Fruit fly (Drosophila melanogaster): ENCODE results near the gene Trl.
A peak's percentile ranks its signal among the peaks of the same experiment; 100 is the strongest.

Trl gene

DNA sequence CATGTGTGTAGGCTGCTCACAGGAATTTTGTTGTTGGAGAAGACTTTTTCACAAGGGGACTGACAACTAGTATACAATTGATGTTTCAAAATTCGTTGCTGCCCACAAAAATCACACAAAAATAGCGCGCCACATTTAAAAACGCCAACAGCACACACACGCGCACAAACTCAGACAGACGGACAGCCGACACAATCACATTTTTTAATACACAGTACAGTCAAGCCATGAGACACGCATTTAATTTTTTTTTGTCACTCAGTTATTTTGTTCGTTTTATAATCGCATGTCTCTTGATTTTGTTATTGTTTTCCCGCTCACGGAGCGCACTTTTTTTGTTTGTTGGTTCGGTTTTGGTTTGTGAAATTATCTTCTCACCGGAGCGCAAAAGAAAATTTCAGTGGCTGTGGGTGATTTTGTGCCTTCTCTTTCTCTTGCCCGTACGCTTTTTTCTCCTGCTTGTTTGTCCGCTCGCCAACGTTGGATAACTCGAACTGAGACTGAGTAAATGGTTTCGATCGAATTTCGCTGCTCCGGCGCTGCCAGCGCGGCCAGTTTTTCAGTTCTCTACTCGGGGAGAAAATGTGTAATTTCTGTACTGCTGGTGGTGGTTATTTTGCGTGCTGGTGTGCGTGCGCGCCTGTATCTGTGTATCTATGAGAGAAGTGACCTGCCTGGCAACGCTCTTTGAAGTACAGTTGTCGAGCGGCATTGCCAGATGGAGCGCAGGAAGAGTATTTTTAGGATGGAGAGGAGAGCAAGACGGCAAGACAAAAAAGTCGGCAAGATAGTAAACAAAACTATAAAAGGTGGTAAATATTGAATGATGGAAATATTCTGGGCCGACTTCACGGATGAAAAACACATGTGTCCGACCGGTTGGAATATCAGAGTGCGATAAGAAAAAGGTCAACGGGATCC, 3.1 kb downstream of the Trl start, which contains the start of gene CG42507:
TSS of gene CG42507 (minus strand) at position 499 of the 921 bp plus-strand sequence.
- peak; percentile 63 for TF ChIP-seq brk (GFP tag; optimal IDR thresholded peaks at IDR 0.05)
- TF ChIP-seq foxo (GFP tag; optimal IDR thresholded peaks at IDR 0.05) = peak in 1 of 2 experiments; percentile 61
- peak; percentile 96 for TF ChIP-seq CrebA (GFP tag; optimal IDR thresholded peaks at IDR 0.05; ENCODE audit: borderline replicate concordance)
- TF ChIP-seq fru (GFP tag; optimal IDR thresholded peaks at IDR 0.05) = peak; percentile 2
- peak; percentile 71 for TF ChIP-seq Hr83 (GFP tag; optimal IDR thresholded peaks at IDR 0.05; ENCODE audit: poor library complexity, severe bottlenecking)
- TF ChIP-seq Mio (GFP tag; optimal IDR thresholded peaks at IDR 0.05) = no peak
- peak; percentile 87 for TF ChIP-seq Dif (GFP tag; optimal IDR thresholded peaks at IDR 0.05; ENCODE audit: partially characterized antibody)
- peak; percentile 55 for TF ChIP-seq br (GFP tag; optimal IDR thresholded peaks at IDR 0.05)
- peak; percentile 19 for TF ChIP-seq Hnf4 (GFP tag; optimal IDR thresholded peaks at IDR 0.05)
- TF ChIP-seq Sp1 (GFP tag; optimal IDR thresholded peaks at IDR 0.05) = no peak
- TF ChIP-seq Rel (GFP tag; optimal IDR thresholded peaks at IDR 0.05) = peak; percentile 85
- peak; percentile 45 for TF ChIP-seq Rel (tag; optimal IDR thresholded peaks at IDR 0.05)
- TF ChIP-seq dl (GFP tag; optimal IDR thresholded peaks at IDR 0.05; ENCODE audit: insufficient read depth in 1 of 2, partially characterized antibody in 2 of 2) = peak; percentile 33 to 77
- no peak for TF ChIP-seq woc (GFP tag; optimal IDR thresholded peaks at IDR 0.05)
- TF ChIP-seq h (GFP tag; optimal IDR thresholded peaks at IDR 0.05) = no peak
- no peak for TF ChIP-seq dsf (GFP tag; optimal IDR thresholded peaks at IDR 0.05; ENCODE audit: borderline replicate concordance)
- TF ChIP-seq N (GFP tag; optimal IDR thresholded peaks at IDR 0.05) = no peak
- no peak for TF ChIP-seq sv (GFP tag; optimal IDR thresholded peaks at IDR 0.05)
- no peak for TF ChIP-seq Abd-B (GFP tag; optimal IDR thresholded peaks at IDR 0.05)
- no peak for TF ChIP-seq lola (GFP tag; optimal IDR thresholded peaks at IDR 0.05)
- TF ChIP-seq rgr (GFP tag; optimal IDR thresholded peaks at IDR 0.05) = no peak
- TF ChIP-seq HLH106 (tag; optimal IDR thresholded peaks at IDR 0.05) = no peak
- TF ChIP-seq Vsx2 (GFP tag; optimal IDR thresholded peaks at IDR 0.05; ENCODE audit: partially characterized antibody) = peak; percentile 26
- no peak for TF ChIP-seq Hr78 (GFP tag; optimal IDR thresholded peaks at IDR 0.05)
- TF ChIP-seq psq (GFP tag; optimal IDR thresholded peaks at IDR 0.05) = no peak
- TF ChIP-seq Dfd (GFP tag; optimal IDR thresholded peaks at IDR 0.05) = no peak
- TF ChIP-seq Jra (GFP tag; optimal IDR thresholded peaks at IDR 0.05) = no peak
- TF ChIP-seq CG32264 (GFP tag; optimal IDR thresholded peaks at IDR 0.05) = peak; percentile 19
- TF ChIP-seq jim (GFP tag; optimal IDR thresholded peaks at IDR 0.05) = no peak
- no peak for TF ChIP-seq OdsH (GFP tag; optimal IDR thresholded peaks at IDR 0.05)
- TF ChIP-seq CG9705 (GFP tag; optimal IDR thresholded peaks at IDR 0.05) = no peak
- no peak for TF ChIP-seq ey (GFP tag; optimal IDR thresholded peaks at IDR 0.05)
- TF ChIP-seq Myc (optimal IDR thresholded peaks at IDR 0.05) = no peak
- no peak for TF ChIP-seq dmrt93B (GFP tag; optimal IDR thresholded peaks at IDR 0.05)
- TF ChIP-seq tai (GFP tag; optimal IDR thresholded peaks at IDR 0.05) = no peak
- no peak for TF ChIP-seq pan (optimal IDR thresholded peaks at IDR 0.05)
- no peak for TF ChIP-seq GATAd (GFP tag; optimal IDR thresholded peaks at IDR 0.05)
- peak; percentile 48 for TF ChIP-seq sage (GFP tag; optimal IDR thresholded peaks at IDR 0.05)

DNA sequence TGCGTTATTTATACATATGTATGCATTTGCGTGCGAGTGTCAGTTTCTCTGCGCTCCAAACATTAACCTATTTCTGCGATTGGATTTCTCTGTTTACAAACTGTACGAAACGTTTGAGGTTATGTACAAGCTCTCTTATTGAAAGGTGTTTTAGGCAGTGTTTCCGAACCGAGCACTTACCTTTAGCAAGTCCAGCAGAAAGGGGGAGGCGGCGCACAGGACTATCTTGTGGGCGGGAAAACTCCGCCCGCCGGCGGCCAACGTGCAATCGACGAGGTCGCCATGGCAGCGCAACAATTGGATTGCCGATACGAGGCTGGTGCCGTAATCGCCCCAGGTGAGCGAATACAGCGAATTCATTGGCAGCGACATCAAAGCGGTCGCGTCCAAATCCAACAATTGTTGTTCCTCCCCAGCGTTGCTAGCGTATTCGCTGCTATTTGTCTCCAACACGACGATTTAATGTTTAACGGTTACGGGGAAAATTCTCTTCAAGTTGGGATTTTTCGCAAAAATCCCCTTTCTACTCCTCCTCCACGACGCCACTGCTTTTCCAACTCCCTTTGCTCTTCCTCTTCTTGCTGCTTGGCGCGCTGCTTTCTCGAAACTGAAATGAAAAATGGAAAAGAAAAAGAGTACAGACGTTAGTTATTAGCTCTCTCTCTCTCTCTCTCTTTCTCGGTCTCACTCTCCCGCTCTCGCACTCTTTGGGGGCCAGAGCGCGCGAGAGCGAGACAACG, 4.0 kb downstream of the Trl start:
- TF ChIP-seq Dif (GFP tag; optimal IDR thresholded peaks at IDR 0.05; ENCODE audit: partially characterized antibody) (peak; percentile 97), pan (optimal IDR thresholded peaks at IDR 0.05) (peak; percentile 17), jim (GFP tag; optimal IDR thresholded peaks at IDR 0.05) (peak; percentile 65), ey (GFP tag; optimal IDR thresholded peaks at IDR 0.05) (peak; percentile 89), Sp1 (GFP tag; optimal IDR thresholded peaks at IDR 0.05) (peak; percentile 85), brk (GFP tag; optimal IDR thresholded peaks at IDR 0.05) (no peak), Abd-B (GFP tag; optimal IDR thresholded peaks at IDR 0.05) (no peak), dl (GFP tag; optimal IDR thresholded peaks at IDR 0.05; ENCODE audit: insufficient read depth in 1 of 2, partially characterized antibody in 2 of 2) (peak; percentile 82 to 95), CG32264 (GFP tag; optimal IDR thresholded peaks at IDR 0.05) (peak; percentile 69), Mio (GFP tag; optimal IDR thresholded peaks at IDR 0.05) (peak; percentile 56), Vsx2 (GFP tag; optimal IDR thresholded peaks at IDR 0.05; ENCODE audit: partially characterized antibody) (peak; percentile 92), CrebA (GFP tag; optimal IDR thresholded peaks at IDR 0.05; ENCODE audit: borderline replicate concordance) (no peak), Hnf4 (GFP tag; optimal IDR thresholded peaks at IDR 0.05) (peak; percentile 89), dmrt93B (GFP tag; optimal IDR thresholded peaks at IDR 0.05) (peak; percentile 77), Hr78 (GFP tag; optimal IDR thresholded peaks at IDR 0.05) (no peak), woc (GFP tag; optimal IDR thresholded peaks at IDR 0.05) (peak; percentile 7), OdsH (GFP tag; optimal IDR thresholded peaks at IDR 0.05) (peak; percentile 86), psq (GFP tag; optimal IDR thresholded peaks at IDR 0.05) (peak; percentile 78), foxo (GFP tag; optimal IDR thresholded peaks at IDR 0.05) (peak in 1 of 2 experiments; percentile 94), tai (GFP tag; optimal IDR thresholded peaks at IDR 0.05) (peak; percentile 68), Hr83 (GFP tag; optimal IDR thresholded peaks at IDR 0.05; ENCODE audit: poor library complexity, severe bottlenecking) (peak; percentile 63), CG9705 (GFP tag; optimal IDR thresholded peaks at IDR 0.05) (peak; percentile 71), Jra (GFP tag; optimal IDR thresholded peaks at IDR 0.05) (peak; percentile 1), sage (GFP tag; optimal IDR thresholded peaks at IDR 0.05) (peak; percentile 84), Myc (optimal IDR thresholded peaks at IDR 0.05) (no peak), sv (GFP tag; optimal IDR thresholded peaks at IDR 0.05) (peak; percentile 85), Dfd (GFP tag; optimal IDR thresholded peaks at IDR 0.05) (no peak), usp (GFP tag; optimal IDR thresholded peaks at IDR 0.05) (no peak), rgr (GFP tag; optimal IDR thresholded peaks at IDR 0.05) (peak; percentile 93), dsf (GFP tag; optimal IDR thresholded peaks at IDR 0.05; ENCODE audit: borderline replicate concordance) (no peak), GATAd (GFP tag; optimal IDR thresholded peaks at IDR 0.05) (no peak), lola (GFP tag; optimal IDR thresholded peaks at IDR 0.05) (no peak), Rel (GFP tag; optimal IDR thresholded peaks at IDR 0.05) (no peak), Rel (tag; optimal IDR thresholded peaks at IDR 0.05) (peak; percentile 36), HLH106 (tag; optimal IDR thresholded peaks at IDR 0.05) (peak; percentile 87), fru (GFP tag; optimal IDR thresholded peaks at IDR 0.05) (peak; percentile 90)

Measured in whole organism, wandering third instar larva.